Worm (Caenorhabditis elegans): Measurements from ENCODE around the gene M151.1.

DNA sequence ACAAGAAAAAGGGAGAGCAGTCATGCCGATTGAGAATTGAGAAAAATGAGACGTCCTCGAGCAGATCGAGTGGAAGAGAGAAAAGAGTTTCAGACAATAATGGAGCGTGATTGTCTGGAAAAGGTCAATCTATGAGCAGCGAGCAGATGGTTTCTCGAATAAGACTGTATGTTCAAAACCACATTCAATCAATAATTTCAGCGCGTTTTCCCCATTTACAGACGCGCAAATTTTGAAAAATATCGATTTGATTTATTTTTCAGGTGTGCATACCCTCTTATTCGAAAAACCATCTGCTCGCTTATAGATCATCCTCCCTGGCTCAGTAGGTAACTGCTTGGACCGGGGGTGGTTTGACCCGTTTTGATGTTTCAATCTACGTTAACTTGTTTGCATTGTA lies 2.1 kb upstream of the M151.1 start, which contains the start of gene fbxb-31:
- no peak for TF ChIP-seq nhr-11 (tag; optimal IDR thresholded peaks at IDR 0.05)
- no peak for TF ChIP-seq lin-11 (tag; optimal IDR thresholded peaks at IDR 0.05)
- TF ChIP-seq npax-4 (tag; optimal IDR thresholded peaks at IDR 0.05): no peak
- no peak for TF ChIP-seq dve-1 (tag; optimal IDR thresholded peaks at IDR 0.05)
- TF ChIP-seq hlh-30 (tag; optimal IDR thresholded peaks at IDR 0.05; ENCODE audit: insufficient read depth): no peak

Measured in whole organism, late embryonic.